Worm (Caenorhabditis elegans) whole organism, L2 larva: ENCODE results near the gene set-25.

ENCODE experiments used
- ama-1 ChIP-seq: fragments of 150-350 bp; optimal IDR thresholded peaks from 2 replicates; lab custom pipeline; 2018; ENCODE audit warnings: inconsistent platforms
- blmp-1 ChIP-seq: sonication (generic microtip); optimal IDR thresholded peaks from 2 replicates; lab custom pipeline; 2017; ENCODE audit warnings: missing genetic modification characterization, mild to moderate bottlenecking, missing compliant biosample characterization, antibody characterized with exemption, moderate library complexity; ENCODE audit not compliant: insufficient read depth
- nhr-25 ChIP-seq: fragments of 150-350 bp; sonication (generic microtip); optimal IDR thresholded peaks from 3 replicates; lab custom pipeline; 2014; ENCODE audit warnings: missing biosample characterization, missing genetic modification characterization
- snpc-4 ChIP-seq: fragments of 150-350 bp; optimal IDR thresholded peaks from 2 replicates; lab custom pipeline; 2014; ENCODE audit warnings: missing biosample characterization, missing genetic modification characterization
- unc-39 ChIP-seq: fragments of 150-350 bp; optimal IDR thresholded peaks from 2 replicates; lab custom pipeline; 2014; ENCODE audit warnings: missing biosample characterization, missing genetic modification characterization
- unc-55 ChIP-seq: fragments of 150-350 bp; sonication (generic microtip); optimal IDR thresholded peaks from 3 replicates; lab custom pipeline; 2014; ENCODE audit warnings: missing biosample characterization, missing genetic modification reagents, missing genetic modification characterization

- no peak for TF ChIP-seq ama-1 (lab: Kevin White, UChicago)
- TF ChIP-seq unc-55 (GFP tag; lab: Kevin White, UChicago) = no peak
- no peak for TF ChIP-seq unc-39 (tag; lab: Kevin White, UChicago)
- no peak for TF ChIP-seq nhr-25
- TF ChIP-seq snpc-4 = no peak
- no peak for TF ChIP-seq blmp-1 (tag; lab: Kevin White, UChicago)
Observed at ce11 chrIII:13246265-13246664, 46.6 kb downstream of the set-25 start, which contains the start of gene anoh-1.
